Worm (Caenorhabditis elegans) whole organism, early embryonic: ENCODE data around the gene C08E3.15.

Experiments used
- B0310.2 ChIP-seq: sonication (generic microtip); optimal IDR thresholded peaks from 2 replicates; lab custom pipeline; 2016; ENCODE audit warnings: mild to moderate bottlenecking, missing genetic modification characterization, missing compliant biosample characterization
- F13C5.2 ChIP-seq: sonication (generic microtip); optimal IDR thresholded peaks from 2 replicates; lab custom pipeline; 2017; ENCODE audit warnings: mild to moderate bottlenecking, missing genetic modification characterization, inconsistent platforms, missing compliant biosample characterization
- aly-1 ChIP-seq: sonication (generic microtip); optimal IDR thresholded peaks from 2 replicates; lab custom pipeline; 2016; ENCODE audit warnings: missing genetic modification characterization, missing compliant biosample characterization
- ama-1 ChIP-seq: fragments of 150-350 bp; optimal IDR thresholded peaks from 2 replicates; lab custom pipeline; 2014
- ceh-13 ChIP-seq: fragments of 200-800 bp; sonication (Bioruptor generic); optimal IDR thresholded peaks from 2 replicates; lab custom pipeline; 2018; ENCODE audit warnings: mild to moderate bottlenecking, missing genetic modification characterization, missing compliant biosample characterization
- ceh-36 ChIP-seq: sonication (generic microtip); optimal IDR thresholded peaks from 2 replicates; lab custom pipeline; 2016; ENCODE audit warnings: missing genetic modification characterization, inconsistent platforms, missing compliant biosample characterization
- ets-7 ChIP-seq: sonication (generic microtip); optimal IDR thresholded peaks from 2 replicates; lab custom pipeline; 2016; ENCODE audit warnings: missing genotype, missing genetic modification characterization, missing compliant biosample characterization
- flt-1 ChIP-seq: fragments of 200-800 bp; sonication (Bioruptor generic); IDR thresholded peaks from 2 replicates; pipeline ENCODE4 v1.3.6; 2022; ENCODE audit warnings: missing genetic modification characterization, missing compliant biosample characterization
- hmbx-1 ChIP-seq: sonication (generic microtip); optimal IDR thresholded peaks from 2 replicates; lab custom pipeline; 2016; ENCODE audit warnings: mild to moderate bottlenecking, missing genetic modification characterization, missing compliant biosample characterization
- hmg-4 ChIP-seq: fragments of 200-800 bp; sonication (Bioruptor generic); optimal IDR thresholded peaks from 2 replicates; lab custom pipeline; 2018; ENCODE audit warnings: mild to moderate bottlenecking, missing genetic modification characterization, missing compliant biosample characterization
- hnd-1 ChIP-seq: sonication (generic microtip); optimal IDR thresholded peaks from 2 replicates; lab custom pipeline; 2016; ENCODE audit warnings: missing genetic modification characterization, missing compliant biosample characterization
- pes-1 ChIP-seq: fragments of 200-800 bp; sonication (Bioruptor generic); IDR thresholded peaks from 2 replicates; pipeline ENCODE4 v1.3.6; 2022; ENCODE audit warnings: missing genetic modification reagents, missing genetic modification characterization, missing compliant biosample characterization
- scrt-1 ChIP-seq: fragments of 200-800 bp; sonication (Bioruptor generic); IDR thresholded peaks from 2 replicates; pipeline ENCODE4 v1.3.6; 2022; ENCODE audit warnings: missing genetic modification characterization, missing compliant biosample characterization
- sea-1 ChIP-seq: fragments of 200-800 bp; sonication (Bioruptor generic); conservative IDR thresholded peaks from 2 replicates; pipeline ENCODE4 v1.3.6; 2022; ENCODE audit warnings: missing genetic modification characterization, missing compliant biosample characterization
- tbx-11 ChIP-seq: fragments of 200-800 bp; sonication (Bioruptor generic); IDR thresholded peaks from 2 replicates; pipeline ENCODE4 v1.3.6; 2022; ENCODE audit warnings: missing genetic modification characterization, missing compliant biosample characterization
- tbx-37 ChIP-seq: fragments of 200-800 bp; sonication (Bioruptor generic); conservative IDR thresholded peaks from 2 replicates; pipeline ENCODE4 v1.3.6; 2022; ENCODE audit warnings: missing genetic modification reagents, missing genetic modification characterization, missing compliant biosample characterization
- tra-4 ChIP-seq: sonication (generic microtip); optimal IDR thresholded peaks from 2 replicates; lab custom pipeline; 2017; ENCODE audit warnings: missing genetic modification characterization, missing compliant biosample characterization

C08E3.15 gene

DNA sequence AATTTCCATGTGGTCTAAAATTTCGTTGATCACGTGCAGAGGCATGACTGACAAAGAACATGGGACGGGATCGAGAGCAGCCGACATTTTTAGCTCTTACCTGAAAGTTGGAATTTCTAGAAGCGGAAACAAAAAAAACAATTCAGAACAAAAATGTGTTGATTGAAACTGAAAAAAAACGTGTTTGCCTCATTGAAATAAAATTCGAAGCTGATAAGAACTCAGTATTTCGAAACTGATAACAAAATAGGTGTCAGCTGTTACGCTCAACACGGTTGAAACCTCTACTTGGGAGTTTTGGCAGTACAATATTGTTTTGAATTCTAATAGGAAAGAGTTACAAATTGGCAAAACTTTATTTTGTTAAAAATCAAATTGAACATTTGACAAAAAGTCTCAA is 18.8 kb downstream of the C08E3.15 start:
- no peak for TF ChIP-seq ets-7
- TF ChIP-seq flt-1 (GFP tag; lab: Robert Waterston, UW), result no peak
- no peak for TF ChIP-seq tra-4 (tag; lab: Kevin White, UChicago)
- TF ChIP-seq aly-1 (tag; lab: Kevin White, UChicago), result no peak
- TF ChIP-seq hmg-4 (GFP tag; lab: Kevin White, UChicago), result no peak
- TF ChIP-seq tbx-37 (GFP tag; lab: Robert Waterston, UW), result no peak
- no peak for TF ChIP-seq F13C5.2 (tag; lab: Kevin White, UChicago)
- TF ChIP-seq ceh-36, result no peak
- TF ChIP-seq tbx-11, result no peak
- no peak for TF ChIP-seq ama-1 (lab: Kevin White, UChicago)
- no peak for TF ChIP-seq hmbx-1 (tag; lab: Kevin White, UChicago)

DNA sequence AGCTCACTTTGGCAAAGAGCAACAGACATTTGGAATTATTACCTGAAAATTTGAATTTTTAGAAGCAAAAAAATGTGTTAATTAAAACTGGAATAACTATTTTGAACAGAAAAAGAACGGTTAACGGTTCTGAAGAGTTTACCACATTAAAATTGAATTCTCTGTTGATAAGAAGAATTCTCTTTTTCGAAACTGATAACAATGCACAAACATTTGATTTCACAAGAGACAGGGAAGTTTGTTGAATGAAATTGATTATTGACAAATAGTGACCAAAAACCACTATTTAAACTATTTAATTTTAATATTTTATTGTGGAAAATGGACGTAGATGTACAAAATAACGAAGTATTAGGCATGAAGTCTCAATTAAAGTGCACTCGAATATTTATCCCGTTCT is 20.1 kb downstream of the C08E3.15 start:
- TF ChIP-seq hnd-1 (tag; lab: Kevin White, UChicago), result no peak
- TF ChIP-seq ama-1 (lab: Kevin White, UChicago), result no peak
- no peak for TF ChIP-seq tbx-11
- TF ChIP-seq B0310.2, result no peak

DNA sequence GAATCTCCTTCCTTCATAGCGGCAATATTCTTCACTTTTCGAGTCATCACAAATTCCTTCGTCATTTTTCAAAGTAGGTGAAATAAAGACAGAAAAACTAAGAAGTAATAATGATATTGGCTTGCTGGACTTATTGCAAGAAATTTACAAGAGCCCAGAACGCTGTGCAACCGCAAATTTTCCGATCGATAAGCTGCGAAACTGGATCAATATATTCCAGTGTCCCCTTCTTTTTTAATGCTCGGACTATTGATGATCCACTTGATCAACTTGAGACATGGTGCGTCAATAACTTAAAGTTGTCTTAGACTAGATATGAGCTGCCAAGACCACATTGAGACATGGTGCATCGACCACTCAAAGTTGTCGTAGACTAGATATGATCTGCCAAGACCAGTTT is 21.6 kb downstream of the C08E3.15 start, which contains the start of gene bath-33:
Gene bath-33 (minus strand): TSS at position 101 of the 400 bp plus-strand sequence.
- TF ChIP-seq aly-1 (tag; lab: Kevin White, UChicago) (no peak), scrt-1 (GFP tag; lab: Robert Waterston, UW) (no peak), tbx-11 (no peak), hmg-4 (GFP tag; lab: Kevin White, UChicago) (no peak), pes-1 (GFP tag; lab: Robert Waterston, UW) (no peak), ets-7 (no peak), F13C5.2 (tag; lab: Kevin White, UChicago) (no peak), B0310.2 (no peak), ama-1 (lab: Kevin White, UChicago) (no peak), hmbx-1 (tag; lab: Kevin White, UChicago) (no peak), hnd-1 (tag; lab: Kevin White, UChicago) (no peak), flt-1 (GFP tag; lab: Robert Waterston, UW) (no peak), sea-1 (no peak), ceh-36 (no peak)

DNA sequence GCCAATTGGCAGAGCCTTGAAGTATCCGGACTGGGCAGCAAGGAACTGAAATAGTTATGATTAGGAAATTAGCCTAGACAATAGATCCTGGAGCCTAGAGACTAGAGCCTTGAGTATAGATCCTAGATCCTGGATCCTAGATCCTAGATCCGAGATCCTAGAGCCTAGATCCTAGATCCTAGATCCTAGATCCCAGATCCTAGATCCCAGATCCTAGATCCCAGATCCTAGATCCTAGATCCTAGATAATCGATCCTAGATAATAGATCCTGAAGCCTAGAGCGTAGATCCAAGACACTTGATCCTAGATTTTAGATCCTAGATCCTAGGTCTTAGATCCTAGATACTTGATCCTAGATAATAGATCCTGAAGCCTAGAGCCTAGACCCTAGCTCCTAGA is 22.7 kb downstream of the C08E3.15 start:
- TF ChIP-seq pes-1 (GFP tag; lab: Robert Waterston, UW) (no peak), tra-4 (tag; lab: Kevin White, UChicago) (no peak), hnd-1 (tag; lab: Kevin White, UChicago) (no peak), sea-1 (no peak), scrt-1 (GFP tag; lab: Robert Waterston, UW) (no peak), F13C5.2 (tag; lab: Kevin White, UChicago) (no peak), ceh-36 (no peak), tbx-11 (no peak), B0310.2 (no peak)

- TF ChIP-seq tbx-37 (GFP tag; lab: Robert Waterston, UW), result no peak
- TF ChIP-seq tbx-11, result no peak
- no peak for TF ChIP-seq hnd-1 (tag; lab: Kevin White, UChicago)
- no peak for TF ChIP-seq ets-7
- TF ChIP-seq ceh-36, result no peak
- TF ChIP-seq hmg-4 (GFP tag; lab: Kevin White, UChicago), result no peak
- no peak for TF ChIP-seq scrt-1 (GFP tag; lab: Robert Waterston, UW)
- TF ChIP-seq flt-1 (GFP tag; lab: Robert Waterston, UW), result no peak
- TF ChIP-seq F13C5.2 (tag; lab: Kevin White, UChicago), result no peak
- TF ChIP-seq ama-1 (lab: Kevin White, UChicago), result no peak
- TF ChIP-seq tra-4 (tag; lab: Kevin White, UChicago), result no peak
These were observed 24.6 kb downstream of the C08E3.15 start for ce11 chrII:1603049-1603448.

DNA sequence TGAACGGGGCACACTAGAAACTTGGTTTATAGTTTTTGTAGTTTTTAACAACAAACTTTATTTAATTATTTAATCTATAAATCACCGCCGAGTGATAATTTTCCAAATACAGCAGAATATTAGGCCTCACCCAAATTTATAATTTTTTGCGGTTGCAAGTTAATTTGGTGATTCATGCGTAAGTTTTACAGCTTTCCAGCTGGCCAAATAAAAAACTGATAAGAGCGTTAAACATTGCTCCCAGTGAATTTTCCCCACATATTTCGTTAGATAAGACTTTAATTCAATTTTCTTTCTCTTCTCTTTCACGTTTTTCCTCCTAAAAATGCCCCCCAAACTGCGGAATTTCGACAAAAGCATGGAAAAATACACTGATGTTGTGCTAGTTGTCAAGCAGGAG is 26.2 kb downstream of the C08E3.15 start, which contains the start of gene bath-47:
Gene bath-47 (plus strand): TSS at position 305 of the 400 bp plus-strand sequence.
- no peak for TF ChIP-seq tra-4 (tag; lab: Kevin White, UChicago)
- TF ChIP-seq B0310.2, result no peak
- TF ChIP-seq pes-1 (GFP tag; lab: Robert Waterston, UW), result no peak
- no peak for TF ChIP-seq hmg-4 (GFP tag; lab: Kevin White, UChicago)
- TF ChIP-seq tbx-11, result no peak
- no peak for TF ChIP-seq ceh-36
- TF ChIP-seq sea-1, result no peak
- no peak for TF ChIP-seq tbx-37 (GFP tag; lab: Robert Waterston, UW)
- no peak for TF ChIP-seq scrt-1 (GFP tag; lab: Robert Waterston, UW)
- no peak for TF ChIP-seq ceh-13 (GFP tag; lab: Kevin White, UChicago)
- no peak for TF ChIP-seq ama-1 (lab: Kevin White, UChicago)
- TF ChIP-seq aly-1 (tag; lab: Kevin White, UChicago), result no peak
- no peak for TF ChIP-seq hnd-1 (tag; lab: Kevin White, UChicago)
- no peak for TF ChIP-seq hmbx-1 (tag; lab: Kevin White, UChicago)
- no peak for TF ChIP-seq ets-7
- no peak for TF ChIP-seq flt-1 (GFP tag; lab: Robert Waterston, UW)
- TF ChIP-seq F13C5.2 (tag; lab: Kevin White, UChicago), result no peak

ce11 chrII:1600661-1601060 is 27.0 kb downstream of the C08E3.15 start, which contains the start of gene bath-26:
TSS of gene bath-26 (minus strand) at chrII:1600761.
- no peak for TF ChIP-seq F13C5.2 (tag; lab: Kevin White, UChicago)
- TF ChIP-seq flt-1 (GFP tag; lab: Robert Waterston, UW), result no peak
- no peak for TF ChIP-seq tbx-37 (GFP tag; lab: Robert Waterston, UW)
- no peak for TF ChIP-seq sea-1
- TF ChIP-seq pes-1 (GFP tag; lab: Robert Waterston, UW), result no peak
- TF ChIP-seq B0310.2, result no peak
- no peak for TF ChIP-seq hnd-1 (tag; lab: Kevin White, UChicago)
- no peak for TF ChIP-seq aly-1 (tag; lab: Kevin White, UChicago)
- TF ChIP-seq scrt-1 (GFP tag; lab: Robert Waterston, UW), result no peak
- TF ChIP-seq hmbx-1 (tag; lab: Kevin White, UChicago), result no peak
- no peak for TF ChIP-seq tbx-11
- TF ChIP-seq ceh-13 (GFP tag; lab: Kevin White, UChicago), result no peak
- no peak for TF ChIP-seq hmg-4 (GFP tag; lab: Kevin White, UChicago)
- no peak for TF ChIP-seq ets-7
- no peak for TF ChIP-seq ama-1 (lab: Kevin White, UChicago)
- TF ChIP-seq tra-4 (tag; lab: Kevin White, UChicago), result no peak
- no peak for TF ChIP-seq ceh-36
